Fruit fly (Drosophila melanogaster) whole organism, embryonic: Measurements from ENCODE around the gene CG11095.

Experiments
- CG10209 ChIP-seq: fragments of 200-800 bp; sonication (Bioruptor generic); optimal IDR thresholded peaks from 3 replicates; lab custom pipeline; 2017; ENCODE audit warnings: missing biosample characterization, mild to moderate bottlenecking, missing genetic modification characterization, missing genetic modification reagents
- CG1024 ChIP-seq: fragments of 200-800 bp; sonication (Bioruptor generic); IDR thresholded peaks from 2 replicates; pipeline ENCODE4 v1.3.6; 2022; ENCODE audit warnings: missing biosample characterization, missing genetic modification characterization
- CG11696 ChIP-seq: fragments of 200-800 bp; sonication (Bioruptor generic); IDR thresholded peaks from 2 replicates; pipeline ENCODE4 v1.3.6; 2022; ENCODE audit warnings: missing biosample characterization, missing genetic modification characterization
- CG12155 ChIP-seq: fragments of 200-800 bp; sonication (Bioruptor generic); optimal IDR thresholded peaks from 3 replicates; lab custom pipeline; 2016; ENCODE audit warnings: missing biosample characterization, missing genetic modification characterization
- CG12942 ChIP-seq: fragments of 200-800 bp; sonication (Bioruptor generic); optimal IDR thresholded peaks from 3 replicates; lab custom pipeline; 2016; ENCODE audit warnings: missing biosample characterization, missing genetic modification characterization
- CG15514 ChIP-seq: fragments of 200-800 bp; sonication (Bioruptor generic); optimal IDR thresholded peaks from 3 replicates; lab custom pipeline; 2017; ENCODE audit warnings: missing biosample characterization, missing genetic modification characterization, mild to moderate bottlenecking, moderate library complexity, missing genetic modification reagents
- CG16815 ChIP-seq: fragments of 200-800 bp; sonication (Bioruptor generic); optimal IDR thresholded peaks from 3 replicates; lab custom pipeline; 2017; ENCODE audit warnings: missing biosample characterization, mild to moderate bottlenecking, missing genetic modification characterization
- CG16863 ChIP-seq: fragments of 200-800 bp; sonication (Bioruptor generic); optimal IDR thresholded peaks from 3 replicates; lab custom pipeline; 2016; ENCODE audit warnings: missing biosample characterization, missing genetic modification characterization
- CG17361 ChIP-seq: fragments of 200-800 bp; sonication (Bioruptor generic); IDR thresholded peaks from 3 replicates; pipeline ENCODE4 v1.3.6; 2022; ENCODE audit warnings: missing biosample characterization, missing genetic modification characterization
- CG17829 ChIP-seq: fragments of 200-800 bp; optimal IDR thresholded peaks from 2 replicates; lab custom pipeline; 2019; ENCODE audit warnings: missing biosample characterization, mild to moderate bottlenecking, missing genetic modification characterization, moderate library complexity
- CG18476 ChIP-seq: fragments of 200-800 bp; sonication (Bioruptor generic); optimal IDR thresholded peaks from 2 replicates; lab custom pipeline; 2016; ENCODE audit warnings: missing biosample characterization, mild to moderate bottlenecking, missing genetic modification characterization
- CG18619 ChIP-seq: fragments of 200-800 bp; sonication (Bioruptor generic); optimal IDR thresholded peaks from 3 replicates; lab custom pipeline; 2017; ENCODE audit warnings: missing biosample characterization, mild to moderate bottlenecking, missing genetic modification characterization
- CG32532 ChIP-seq: fragments of 200-800 bp; sonication (Bioruptor generic); IDR thresholded peaks from 2 replicates; pipeline ENCODE4 v1.3.6; 2022; ENCODE audit warnings: missing biosample characterization, missing genetic modification characterization
- CG32772 ChIP-seq: fragments of 200-800 bp; sonication (Bioruptor generic); IDR thresholded peaks from 2 replicates; pipeline ENCODE4 v1.3.6; 2022; ENCODE audit warnings: missing biosample characterization, missing genetic modification characterization
- CG33213 ChIP-seq: fragments of 200-800 bp; sonication (Bioruptor generic); optimal IDR thresholded peaks from 3 replicates; lab custom pipeline; 2016; ENCODE audit warnings: missing biosample characterization, missing genetic modification characterization
- CG6689 ChIP-seq: fragments of 200-800 bp; sonication (Bioruptor generic); IDR thresholded peaks from 2 replicates; pipeline ENCODE4 v1.3.6; 2022; ENCODE audit warnings: missing biosample characterization, missing genetic modification characterization
- CG7271 ChIP-seq: fragments of 200-800 bp; sonication (Bioruptor generic); optimal IDR thresholded peaks from 2 replicates; lab custom pipeline; 2018; ENCODE audit warnings: missing biosample characterization, mild to moderate bottlenecking, missing genetic modification characterization, moderate library complexity
- CG8089 ChIP-seq: fragments of 200-800 bp; sonication (Bioruptor generic); optimal IDR thresholded peaks from 3 replicates; lab custom pipeline; 2016; ENCODE audit warnings: missing biosample characterization, missing genetic modification characterization
- CG9932 ChIP-seq: fragments of 200-800 bp; sonication (Bioruptor generic); IDR thresholded peaks from 2 replicates; pipeline ENCODE4 v1.3.6; 2022; ENCODE audit warnings: missing biosample characterization, missing genetic modification characterization
- Dek ChIP-seq: fragments of 200-800 bp; sonication (Bioruptor generic); optimal IDR thresholded peaks from 3 replicates; lab custom pipeline; 2019; ENCODE audit warnings: missing biosample characterization, mild to moderate bottlenecking, missing genetic modification characterization, moderate library complexity
- Doc2 ChIP-seq: fragments of 200-800 bp; sonication (Bioruptor generic); IDR thresholded peaks from 2 replicates; pipeline ENCODE4 v1.3.6; 2022; ENCODE audit warnings: missing biosample characterization, missing genetic modification characterization
- Doc3 ChIP-seq: fragments of 200-800 bp; sonication (Bioruptor generic); IDR thresholded peaks from 3 replicates; pipeline ENCODE4 v1.3.6; 2022; ENCODE audit warnings: missing biosample characterization, missing genetic modification characterization; ENCODE audit not compliant: partially characterized antibody
- Drgx ChIP-seq: fragments of 200-800 bp; sonication (Bioruptor generic); IDR thresholded peaks from 2 replicates; pipeline ENCODE4 v1.3.6; 2022; ENCODE audit warnings: missing biosample characterization, missing genetic modification characterization
- HLH4C ChIP-seq: fragments of 200-800 bp; sonication (Bioruptor generic); IDR thresholded peaks from 3 replicates; pipeline ENCODE4 v1.3.6; 2022; ENCODE audit warnings: missing biosample characterization, missing genetic modification characterization; ENCODE audit not compliant: partially characterized antibody
- Med ChIP-seq: fragments of 200-800 bp; sonication (Bioruptor generic); peaks from one replicate; lab custom pipeline; 2016; ENCODE audit warnings: missing biosample characterization, missing genetic modification characterization, mild to moderate bottlenecking, inconsistent platforms, moderate library complexity
- Opbp ChIP-seq: fragments of 200-800 bp; sonication (Bioruptor generic); IDR thresholded peaks from 3 replicates; pipeline ENCODE4 v1.3.6; 2022; ENCODE audit warnings: missing biosample characterization, missing genetic modification characterization; ENCODE audit not compliant: partially characterized antibody
- PHDP ChIP-seq: fragments of 200-800 bp; sonication (Bioruptor generic); optimal IDR thresholded peaks from 3 replicates; lab custom pipeline; 2018; ENCODE audit warnings: missing biosample characterization, mild to moderate bottlenecking, missing genetic modification characterization, moderate library complexity
- Rx ChIP-seq: fragments of 200-800 bp; sonication (Bioruptor generic); IDR thresholded peaks from 2 replicates; pipeline ENCODE4 v1.3.6; 2022; ENCODE audit warnings: missing biosample characterization, missing genetic modification characterization
- Stat92E ChIP-seq, 3 experiments: fragments of >200 bp in 2 of 3; fragments of 200-800 bp in 1 of 3; sonication (Bioruptor generic) in 1 of 3; optimal IDR thresholded peaks; 2 replicates each; lab custom pipeline; 2017 to 2019; ENCODE audit warnings: missing biosample characterization in 3 of 3, missing genetic modification characterization in 3 of 3, mild to moderate bottlenecking in 1 of 3, moderate library complexity in 1 of 3
- Xbp1 ChIP-seq: fragments of 200-800 bp; sonication (Bioruptor generic); optimal IDR thresholded peaks from 3 replicates; lab custom pipeline; 2016; ENCODE audit warnings: missing biosample characterization, mild to moderate bottlenecking, missing genetic modification characterization
- ato ChIP-seq: fragments of 200-800 bp; sonication (Bioruptor generic); IDR thresholded peaks from 2 replicates; pipeline ENCODE4 v1.3.6; 2022; ENCODE audit warnings: missing biosample characterization, missing genetic modification characterization; ENCODE audit not compliant: partially characterized antibody
- bbx ChIP-seq: fragments of 200-800 bp; sonication (Bioruptor generic); IDR thresholded peaks from 2 replicates; pipeline ENCODE4 v1.3.6; 2022; ENCODE audit warnings: missing biosample characterization, missing genetic modification characterization; ENCODE audit not compliant: partially characterized antibody
- cwo ChIP-seq: fragments of 200-800 bp; sonication (Bioruptor generic); optimal IDR thresholded peaks from 3 replicates; lab custom pipeline; 2017; ENCODE audit warnings: missing biosample characterization, missing genetic modification characterization, mild to moderate bottlenecking, moderate library complexity, missing genetic modification reagents
- dimm ChIP-seq: fragments of 200-800 bp; sonication (Bioruptor generic); IDR thresholded peaks from 2 replicates; pipeline ENCODE4 v1.3.6; 2022; ENCODE audit warnings: missing biosample characterization, missing genetic modification characterization
- dmrt99B ChIP-seq: fragments of 200-800 bp; sonication (Bioruptor generic); optimal IDR thresholded peaks from 2 replicates; lab custom pipeline; 2018; ENCODE audit warnings: missing biosample characterization, mild to moderate bottlenecking, missing genetic modification characterization, moderate library complexity
- dpn ChIP-seq, 2 experiments: fragments of 200-800 bp; sonication (Bioruptor generic); optimal IDR thresholded peaks; 3 replicates each; lab custom pipeline; 2016; ENCODE audit warnings: missing biosample characterization in 2 of 2, missing genetic modification characterization in 2 of 2
- esg ChIP-seq: fragments of 200-800 bp; sonication (Bioruptor generic); conservative IDR thresholded peaks from 2 replicates; pipeline ENCODE4 v1.3.6; 2022; ENCODE audit warnings: missing biosample characterization, missing genetic modification characterization
- eyg ChIP-seq: fragments of 200-800 bp; sonication (Bioruptor generic); optimal IDR thresholded peaks from 3 replicates; lab custom pipeline; 2016; ENCODE audit warnings: missing biosample characterization, missing genetic modification characterization
- gsb ChIP-seq: fragments of 200-800 bp; sonication (Bioruptor generic); IDR thresholded peaks from 2 replicates; pipeline ENCODE4 v1.3.6; 2022; ENCODE audit warnings: missing biosample characterization, missing genetic modification characterization
- her ChIP-seq: fragments of 200-800 bp; sonication (Bioruptor generic); optimal IDR thresholded peaks from 2 replicates; lab custom pipeline; 2016; ENCODE audit warnings: missing biosample characterization, missing genetic modification characterization
- mam ChIP-seq: fragments of 200-800 bp; sonication (Bioruptor generic); optimal IDR thresholded peaks from 3 replicates; lab custom pipeline; 2016; ENCODE audit warnings: missing biosample characterization, missing genetic modification characterization
- nom ChIP-seq: fragments of 200-800 bp; sonication (Bioruptor generic); optimal IDR thresholded peaks from 2 replicates; lab custom pipeline; 2017; ENCODE audit warnings: missing biosample characterization, missing genetic modification characterization, mild to moderate bottlenecking, moderate library complexity, missing genetic modification reagents
- row ChIP-seq: fragments of 200-800 bp; sonication (Bioruptor generic); IDR thresholded peaks from 3 replicates; pipeline ENCODE4 v1.3.6; 2022; ENCODE audit warnings: missing biosample characterization, missing genetic modification characterization
- sens ChIP-seq: fragments of 200-800 bp; sonication (Bioruptor generic); peaks from one replicate; lab custom pipeline; 2016; ENCODE audit warnings: missing biosample characterization, missing genetic modification characterization
- seq ChIP-seq: fragments of 200-800 bp; sonication (Bioruptor generic); IDR thresholded peaks from 2 replicates; pipeline ENCODE4 v1.3.6; 2022; ENCODE audit warnings: missing biosample characterization, missing genetic modification characterization
- slbo ChIP-seq: fragments of 200-800 bp; sonication (Bioruptor generic); IDR thresholded peaks from 2 replicates; pipeline ENCODE4 v1.3.6; 2022; ENCODE audit warnings: missing biosample characterization, missing genetic modification characterization
- tap ChIP-seq: fragments of 200-800 bp; optimal IDR thresholded peaks from 3 replicates; lab custom pipeline; 2019; ENCODE audit warnings: missing biosample characterization, mild to moderate bottlenecking, missing genetic modification characterization, moderate library complexity
- tio ChIP-seq: fragments of 200-800 bp; sonication (Bioruptor generic); optimal IDR thresholded peaks from 2 replicates; lab custom pipeline; 2017; ENCODE audit warnings: missing biosample characterization, missing genetic modification characterization, inconsistent platforms
- tup ChIP-seq: fragments of 200-800 bp; sonication (Bioruptor generic); optimal IDR thresholded peaks from 2 replicates; lab custom pipeline; 2016; ENCODE audit warnings: missing biosample characterization, mild to moderate bottlenecking, missing genetic modification characterization, moderate library complexity

CG11095 gene

dm6 chrX:13779696-13780095 is 31.8 kb upstream of the CG11095 start (continued):
- no peak for TF ChIP-seq dmrt99B (tag; lab: Kevin White, UChicago)
- peak; percentile 15; the same call in 1 of the 2 replicates for TF ChIP-seq slbo (GFP tag; lab: Robert Waterston, UW)
- no peak for TF ChIP-seq tup (GFP tag; lab: Kevin White, UChicago)
- TF ChIP-seq seq, result peak; percentile 9; the same call in 1 of the 2 replicates
- no peak for TF ChIP-seq dpn (GFP tag; optimal IDR thresholded peaks at IDR 0.05; lab: Kevin White, UChicago)
- no peak for TF ChIP-seq CG18619 (GFP tag; lab: Kevin White, UChicago)
- no peak for TF ChIP-seq tap (tag; lab: Kevin White, UChicago)
- peak; percentile 8 for TF ChIP-seq PHDP (tag; lab: Kevin White, UChicago)
- no peak for TF ChIP-seq Stat92E (GFP tag; optimal IDR thresholded peaks at IDR 0.05; lab: Kevin White, UChicago)
- no peak for TF ChIP-seq CG16815 (GFP tag; lab: Kevin White, UChicago)
- no peak for TF ChIP-seq Doc3
- TF ChIP-seq CG10209, result no peak
- no peak for TF ChIP-seq CG18476 (GFP tag; lab: Kevin White, UChicago)
- TF ChIP-seq eyg (GFP tag; lab: Kevin White, UChicago), result no peak
- no peak for TF ChIP-seq CG16863 (GFP tag; lab: Kevin White, UChicago)
- no peak for TF ChIP-seq tio (GFP tag; lab: Kevin White, UChicago)
- TF ChIP-seq nom (GFP tag; lab: Kevin White, UChicago), result peak; percentile 63
- TF ChIP-seq CG11696 (GFP tag; lab: Robert Waterston, UW), result no peak
- TF ChIP-seq cwo (GFP tag; lab: Kevin White, UChicago), result peak; percentile 5
- TF ChIP-seq Opbp (GFP tag; lab: Robert Waterston, UW), result no peak
- TF ChIP-seq bbx, result no peak
- TF ChIP-seq CG32532 (GFP tag; lab: Robert Waterston, UW), result peak; percentile 13; the same call in 1 of the 2 replicates
- TF ChIP-seq HLH4C (GFP tag; lab: Robert Waterston, UW), result no peak
- TF ChIP-seq row, result peak; percentile 47
- no peak for TF ChIP-seq mam (GFP tag; lab: Kevin White, UChicago)
- TF ChIP-seq sens, result peak; percentile 46
- no peak for TF ChIP-seq ato (GFP tag; lab: Robert Waterston, UW)
- TF ChIP-seq gsb (GFP tag; lab: Robert Waterston, UW), result no peak

- TF ChIP-seq CG8089 (GFP tag; lab: Kevin White, UChicago) (peak; percentile 46), CG12942 (GFP tag; lab: Kevin White, UChicago) (peak; percentile 10), Med (GFP tag; lab: Kevin White, UChicago) (peak; percentile 93), CG17829 (tag; lab: Kevin White, UChicago) (peak; percentile 62), Dek (peak; percentile 7), dpn (GFP tag; optimal IDR thresholded peaks at IDR 0.05; lab: Kevin White, UChicago) (peak; percentile 51 to 68), Doc2 (no peak), CG32772 (GFP tag; lab: Robert Waterston, UW) (no peak; the same call in 1 of the 2 replicates), CG12155 (GFP tag; lab: Kevin White, UChicago) (peak; percentile 32), Drgx (GFP tag; lab: Robert Waterston, UW) (peak; percentile 62), Xbp1 (peak; percentile 52), CG17361 (GFP tag; lab: Robert Waterston, UW) (peak; percentile 55; the same call in 2 of the 3 replicates), her (GFP tag; lab: Kevin White, UChicago) (peak; percentile 37), dimm (GFP tag; lab: Robert Waterston, UW) (no peak), Rx (GFP tag; lab: Robert Waterston, UW) (no peak), CG15514 (peak; percentile 79), CG33213 (GFP tag; lab: Kevin White, UChicago) (peak; percentile 21), CG1024 (GFP tag; lab: Robert Waterston, UW) (no peak), CG6689 (GFP tag; lab: Robert Waterston, UW) (0 out of 2 replicates have a peak, but pooled peaks have one; percentile 7), esg (0 out of 2 replicates have a peak, but pooled peaks have one; percentile 7), CG7271 (tag; lab: Kevin White, UChicago) (no peak), CG9932 (GFP tag; lab: Robert Waterston, UW) (peak; percentile 68)
Observed at dm6 chrX:13781739-13782502, 29.6 kb upstream of the CG11095 start, which contains the start of the genes CtsB and amrt. TSS of gene CtsB (minus strand) at chrX:13782170. TSS of gene amrt (plus strand) at chrX:13782459.
